Worm (Caenorhabditis elegans) whole organism, late embryonic: ENCODE data around the gene F31A3.5.

Experiments
- fkh-10 ChIP-seq: fragments of 150-350 bp; optimal IDR thresholded peaks from 2 replicates; lab custom pipeline; 2014; ENCODE audit warnings: missing biosample characterization, missing genetic modification reagents, missing genetic modification characterization
- hlh-15 ChIP-seq: sonication (generic microtip); optimal IDR thresholded peaks from 2 replicates; lab custom pipeline; 2016; ENCODE audit warnings: missing genetic modification characterization, missing compliant biosample characterization
- pag-3 ChIP-seq: sonication (generic microtip); optimal IDR thresholded peaks from 2 replicates; lab custom pipeline; 2016; ENCODE audit warnings: missing compliant biosample characterization, missing genetic modification characterization, borderline replicate concordance
- pros-1 ChIP-seq: fragments of 150-350 bp; optimal IDR thresholded peaks from 2 replicates; lab custom pipeline; 2014; ENCODE audit warnings: missing biosample characterization, missing genetic modification reagents, missing genetic modification characterization

DNA sequence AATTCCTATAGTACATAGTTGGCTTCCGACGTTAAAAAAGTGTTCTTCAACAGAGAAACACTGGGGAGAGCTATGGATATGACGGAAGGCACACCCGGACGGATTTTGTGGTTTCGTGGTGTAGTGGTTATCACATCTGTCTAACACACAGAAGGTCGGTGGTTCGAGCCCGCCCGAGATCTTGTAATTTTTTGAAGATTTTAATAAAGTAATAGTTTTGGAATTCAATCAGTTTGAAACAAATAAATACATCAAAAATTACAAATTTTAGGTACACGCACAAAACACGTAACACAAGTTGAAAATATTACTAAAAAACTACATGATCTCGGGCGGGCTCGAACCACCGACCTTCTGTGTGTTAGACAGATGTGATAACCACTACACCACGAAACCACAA is 47.8 kb upstream of the F31A3.5 start:
- TF ChIP-seq pag-3 = no peak
- no peak for TF ChIP-seq hlh-15 (tag; lab: Kevin White, UChicago)
- TF ChIP-seq pros-1 = no peak
- TF ChIP-seq fkh-10 = no peak
